Fruit fly (Drosophila melanogaster): ENCODE data around the gene CG40472.

The CG40472 gene

dm6 chr3L:24926882-24927281 is at the start of gene CG40472:
CG40472 (plus strand) TSS chr3L:24927130.
- TF ChIP-seq pan (optimal IDR thresholded peaks at IDR 0.05) = no peak
- no peak for TF ChIP-seq EcR (GFP tag; optimal IDR thresholded peaks at IDR 0.05)
- no peak for TF ChIP-seq CG8478 (optimal IDR thresholded peaks at IDR 0.05)
- no peak for TF ChIP-seq psq (optimal IDR thresholded peaks at IDR 0.05)
- no peak for TF ChIP-seq Dll (optimal IDR thresholded peaks at IDR 0.05)
- no peak for TF ChIP-seq usp (GFP tag; optimal IDR thresholded peaks at IDR 0.05)

- TF ChIP-seq psq (optimal IDR thresholded peaks at IDR 0.05) (no peak), EcR (GFP tag; optimal IDR thresholded peaks at IDR 0.05) (no peak), CG8478 (optimal IDR thresholded peaks at IDR 0.05) (no peak), Dll (optimal IDR thresholded peaks at IDR 0.05) (no peak), usp (GFP tag; optimal IDR thresholded peaks at IDR 0.05) (no peak), pan (optimal IDR thresholded peaks at IDR 0.05) (no peak)
These were observed 48.0 kb downstream of the CG40472 start for dm6 chr3L:24974970-24975369.

- TF ChIP-seq psq (optimal IDR thresholded peaks at IDR 0.05) (no peak), EcR (GFP tag; optimal IDR thresholded peaks at IDR 0.05) (no peak), Dll (optimal IDR thresholded peaks at IDR 0.05) (no peak), usp (GFP tag; optimal IDR thresholded peaks at IDR 0.05) (no peak), pan (optimal IDR thresholded peaks at IDR 0.05) (no peak), CG8478 (optimal IDR thresholded peaks at IDR 0.05) (no peak)
These were observed 49.0 kb downstream of the CG40472 start, which contains the start of gene ND-AGGG for dm6 chr3L:24975839-24976380. ND-AGGG (plus strand) TSS chr3L:24976254.

Data from whole organism.